Worm (Caenorhabditis elegans) whole organism, young adult: ENCODE results near the gene C25A11.2.

Experiments used
- B0019.2 ChIP-seq: fragments of 200-800 bp; sonication (Bioruptor generic); conservative IDR thresholded peaks from 2 replicates; pipeline ENCODE4 v1.3.6; 2022; ENCODE audit warnings: missing genetic modification reagents, missing genetic modification characterization, missing compliant biosample characterization
- B0261.1 ChIP-seq: sonication (generic microtip); optimal IDR thresholded peaks from 2 replicates; lab custom pipeline; 2016; ENCODE audit warnings: mild to moderate bottlenecking, missing genetic modification characterization, moderate library complexity, missing compliant biosample characterization
- F23B12.7 ChIP-seq: sonication (generic microtip); optimal IDR thresholded peaks from 2 replicates; lab custom pipeline; 2017; ENCODE audit warnings: missing genetic modification characterization, mild to moderate bottlenecking, missing compliant biosample characterization, antibody characterized with exemption, moderate library complexity; ENCODE audit not compliant: insufficient read depth
- F52B5.7 ChIP-seq: sonication (generic microtip); optimal IDR thresholded peaks from 2 replicates; lab custom pipeline; 2016; ENCODE audit warnings: mild to moderate bottlenecking, missing genetic modification characterization, missing compliant biosample characterization
- F55B11.4 ChIP-seq: sonication (generic microtip); optimal IDR thresholded peaks from 2 replicates; lab custom pipeline; 2016; ENCODE audit warnings: missing compliant biosample characterization, missing genetic modification characterization, borderline replicate concordance; ENCODE audit not compliant: insufficient read depth
- Y53F4B.3 ChIP-seq: fragments of 200-800 bp; sonication (Bioruptor generic); IDR thresholded peaks from 2 replicates; pipeline ENCODE4 v1.3.6; 2022; ENCODE audit warnings: missing genetic modification reagents, missing genetic modification characterization, missing compliant biosample characterization
- Y53G8AR.9 ChIP-seq: fragments of 200-800 bp; sonication (Bioruptor generic); conservative IDR thresholded peaks from 2 replicates; pipeline ENCODE4 v1.3.6; 2022; ENCODE audit warnings: missing genetic modification reagents, missing genetic modification characterization, missing compliant biosample characterization
- Y79H2A.3 ChIP-seq: fragments of 200-800 bp; sonication (Bioruptor generic); conservative IDR thresholded peaks from 2 replicates; pipeline ENCODE4 v1.3.6; 2022; ENCODE audit warnings: missing genetic modification reagents, missing genetic modification characterization, missing compliant biosample characterization
- Y95B8A.8 ChIP-seq: fragments of 200-800 bp; sonication (Bioruptor generic); IDR thresholded peaks from 2 replicates; pipeline ENCODE4 v1.3.6; 2022; ENCODE audit warnings: missing genetic modification reagents, missing genetic modification characterization, missing compliant biosample characterization
- ZK185.1 ChIP-seq: sonication (generic microtip); optimal IDR thresholded peaks from 2 replicates; lab custom pipeline; 2016; ENCODE audit warnings: mild to moderate bottlenecking, missing genetic modification characterization, missing compliant biosample characterization; ENCODE audit not compliant: poor library complexity, severe bottlenecking
- cebp-1 ChIP-seq, 2 experiments: fragments of 200-800 bp in 1 of 2; sonication (Bioruptor generic) in 1 of 2; sonication (generic microtip) in 1 of 2; IDR thresholded peaks in 1 of 2; optimal IDR thresholded peaks in 1 of 2; 2 replicates each; pipeline versions ENCODE4 v1.3.6 to Lab custom; 2017 to 2022; ENCODE audit warnings: missing compliant biosample characterization in 2 of 2, missing genetic modification characterization in 2 of 2, mild to moderate bottlenecking in 1 of 2, missing genetic modification reagents in 1 of 2, moderate library complexity in 1 of 2
- ceh-58 ChIP-seq: fragments of 200-800 bp; sonication (Bioruptor generic); IDR thresholded peaks from 2 replicates; pipeline ENCODE4 v1.3.6; 2022; ENCODE audit warnings: missing genetic modification characterization, missing compliant biosample characterization
- chd-7 ChIP-seq: sonication (generic microtip); optimal IDR thresholded peaks from 2 replicates; lab custom pipeline; 2016; ENCODE audit warnings: mild to moderate bottlenecking, missing genetic modification characterization, moderate library complexity, missing compliant biosample characterization
- die-1 ChIP-seq: sonication (generic microtip); optimal IDR thresholded peaks from 2 replicates; lab custom pipeline; 2016; ENCODE audit warnings: missing genotype, mild to moderate bottlenecking, missing genetic modification characterization, missing compliant biosample characterization
- ekl-4 ChIP-seq: fragments of 200-800 bp; sonication (Bioruptor generic); IDR thresholded peaks from 2 replicates; pipeline ENCODE4 v1.3.6; 2022; ENCODE audit warnings: missing genetic modification reagents, missing genetic modification characterization, missing compliant biosample characterization
- hlh-12 ChIP-seq: sonication (generic microtip); optimal IDR thresholded peaks from 2 replicates; lab custom pipeline; 2016; ENCODE audit warnings: missing genetic modification characterization, missing compliant biosample characterization
- hmg-1.2 ChIP-seq: fragments of 200-800 bp; sonication (Bioruptor generic); IDR thresholded peaks from 2 replicates; pipeline ENCODE4 v1.3.6; 2022; ENCODE audit warnings: missing genetic modification reagents, missing genetic modification characterization, missing compliant biosample characterization
- hsf-1 ChIP-seq: fragments of 200-800 bp; sonication (Bioruptor generic); IDR thresholded peaks from 2 replicates; pipeline ENCODE4 v1.3.6; 2022; ENCODE audit warnings: missing genetic modification reagents, missing genetic modification characterization, missing compliant biosample characterization
- let-607 ChIP-seq, 2 experiments: fragments of 200-800 bp in 1 of 2; sonication (Bioruptor generic) in 1 of 2; sonication (generic microtip) in 1 of 2; optimal IDR thresholded peaks; 2 replicates each; lab custom pipeline; 2016 to 2018; ENCODE audit warnings: mild to moderate bottlenecking in 2 of 2, missing compliant biosample characterization in 2 of 2, missing genetic modification characterization in 2 of 2, moderate library complexity in 2 of 2, missing genotype in 1 of 2
- lin-40 ChIP-seq: sonication (generic microtip); optimal IDR thresholded peaks from 2 replicates; lab custom pipeline; 2016; ENCODE audit warnings: missing genetic modification characterization, mild to moderate bottlenecking, missing compliant biosample characterization, missing genotype, missing genetic modification reagents
- lin-54 ChIP-seq: fragments of 200-800 bp; sonication (Bioruptor generic); optimal IDR thresholded peaks from 2 replicates; lab custom pipeline; 2018; ENCODE audit warnings: mild to moderate bottlenecking, missing genetic modification characterization, missing compliant biosample characterization
- lsl-1 ChIP-seq: fragments of 200-800 bp; sonication (Bioruptor generic); optimal IDR thresholded peaks from 2 replicates; lab custom pipeline; 2018; ENCODE audit warnings: mild to moderate bottlenecking, missing genetic modification characterization, moderate library complexity, missing compliant biosample characterization
- madf-8 ChIP-seq: fragments of 200-800 bp; sonication (Bioruptor generic); conservative IDR thresholded peaks from 2 replicates; pipeline ENCODE4 v1.3.6; 2022; ENCODE audit warnings: missing genetic modification reagents, missing genetic modification characterization, missing compliant biosample characterization
- mes-4 ChIP-seq: sonication (generic microtip); optimal IDR thresholded peaks from 2 replicates; lab custom pipeline; 2016; ENCODE audit warnings: missing genotype, missing genetic modification characterization, missing compliant biosample characterization
- nfya-1 ChIP-seq: sonication (generic microtip); optimal IDR thresholded peaks from 2 replicates; lab custom pipeline; 2017; ENCODE audit warnings: antibody characterized with exemption, missing compliant biosample characterization, missing genetic modification characterization, borderline replicate concordance; ENCODE audit not compliant: insufficient read depth
- nhr-80 ChIP-seq: sonication (generic microtip); optimal IDR thresholded peaks from 2 replicates; lab custom pipeline; 2016; ENCODE audit warnings: missing genetic modification characterization, missing compliant biosample characterization
- rpc-1 ChIP-seq, 2 experiments: fragments of 150-350 bp in 1 of 2; sonication (generic microtip) in 1 of 2; optimal IDR thresholded peaks; 2 replicates each; lab custom pipeline; 2014 to 2018; ENCODE audit warnings: missing biosample characterization in 1 of 2, missing genetic modification characterization in 1 of 2, missing genetic modification reagents in 1 of 2, missing genotype in 1 of 2
- sea-2 ChIP-seq: fragments of 200-800 bp; sonication (Bioruptor generic); IDR thresholded peaks from 2 replicates; pipeline ENCODE4 v1.3.6; 2022; ENCODE audit warnings: missing genetic modification characterization, missing compliant biosample characterization
- snpc-1.3 ChIP-seq: sonication (generic microtip); optimal IDR thresholded peaks from 2 replicates; lab custom pipeline; 2017; ENCODE audit warnings: missing genetic modification characterization, mild to moderate bottlenecking, missing compliant biosample characterization, antibody characterized with exemption, moderate library complexity, missing genotype, missing genetic modification reagents; ENCODE audit not compliant: insufficient read depth
- snpc-3.4 ChIP-seq: sonication (generic microtip); optimal IDR thresholded peaks from 2 replicates; lab custom pipeline; 2017; ENCODE audit warnings: missing genetic modification characterization, mild to moderate bottlenecking, missing compliant biosample characterization, antibody characterized with exemption, moderate library complexity, missing genotype, missing genetic modification reagents
- tbp1 ChIP-seq: fragments of 200-800 bp; sonication (Bioruptor generic); optimal IDR thresholded peaks from 2 replicates; lab custom pipeline; 2018; ENCODE audit warnings: mild to moderate bottlenecking, missing genetic modification characterization, missing compliant biosample characterization
- tbx-9 ChIP-seq: sonication (generic microtip); optimal IDR thresholded peaks from 2 replicates; lab custom pipeline; 2016; ENCODE audit warnings: borderline replicate concordance, missing genetic modification characterization, inconsistent platforms, missing compliant biosample characterization
- zim-3 ChIP-seq: sonication (generic microtip); optimal IDR thresholded peaks from 2 replicates; lab custom pipeline; 2017; ENCODE audit warnings: mild to moderate bottlenecking, missing genetic modification characterization, moderate library complexity, missing compliant biosample characterization
- ztf-25 ChIP-seq: fragments of 200-800 bp; sonication (Bioruptor generic); IDR thresholded peaks from 2 replicates; pipeline ENCODE4 v1.3.6; 2022; ENCODE audit warnings: missing genetic modification reagents, missing genetic modification characterization, missing compliant biosample characterization

C25A11.2 gene

ce11 chrX:9067230-9067822 is 46.5 kb upstream of the C25A11.2 start:
- no peak for TF ChIP-seq cebp-1 (GFP tag; IDR thresholded peaks at IDR 0.05; lab: Robert Waterston, UW)
- no peak for TF ChIP-seq cebp-1 (tag; optimal IDR thresholded peaks at IDR 0.05; lab: Kevin White, UChicago)
- TF ChIP-seq B0019.2 (GFP tag; lab: Robert Waterston, UW): no peak
- no peak for TF ChIP-seq F52B5.7 (tag; lab: Kevin White, UChicago)
- TF ChIP-seq snpc-1.3 (tag; lab: Kevin White, UChicago): no peak
- TF ChIP-seq F55B11.4 (tag; lab: Kevin White, UChicago): no peak
- no peak for TF ChIP-seq ZK185.1 (tag; lab: Kevin White, UChicago)
- no peak for TF ChIP-seq mes-4 (tag; lab: Kevin White, UChicago)
- TF ChIP-seq hsf-1 (GFP tag; lab: Robert Waterston, UW): no peak
- TF ChIP-seq, all 124 proteins: peak for 0

- TF ChIP-seq hmg-1.2 (GFP tag; lab: Robert Waterston, UW) (peak; percentile 15; the same call in 1 of the 2 replicates), tbp1 (GFP tag; lab: Kevin White, UChicago) (peak; percentile 8), lin-40 (tag; lab: Kevin White, UChicago) (peak; percentile 22), let-607 (tag; optimal IDR thresholded peaks at IDR 0.05; lab: Kevin White, UChicago) (peak in 1 of 2 experiments; percentile 51), snpc-3.4 (no peak), chd-7 (tag; lab: Kevin White, UChicago) (peak; percentile 6), lin-54 (GFP tag; lab: Kevin White, UChicago) (no peak), tbx-9 (tag; lab: Kevin White, UChicago) (no peak)
Observed at ce11 chrX:9068075-9068474, 45.8 kb upstream of the C25A11.2 start.

- TF ChIP-seq Y79H2A.3 (no peak), cebp-1 (GFP tag; IDR thresholded peaks at IDR 0.05; lab: Robert Waterston, UW) (no peak), cebp-1 (tag; optimal IDR thresholded peaks at IDR 0.05; lab: Kevin White, UChicago) (peak; percentile 85), F52B5.7 (tag; lab: Kevin White, UChicago) (no peak), lsl-1 (GFP tag; lab: Kevin White, UChicago) (no peak)
Observed at ce11 chrX:9069070-9069469, 44.8 kb upstream of the C25A11.2 start.

ce11 chrX:9074497-9074896 is 39.4 kb upstream of the C25A11.2 start:
- TF ChIP-seq ekl-4 (GFP tag; lab: Robert Waterston, UW): no peak
- no peak for TF ChIP-seq ztf-25 (GFP tag; lab: Robert Waterston, UW)
- peak; percentile 71 for TF ChIP-seq tbp1 (GFP tag; lab: Kevin White, UChicago)
- TF ChIP-seq die-1: no peak
- peak; percentile 56 for TF ChIP-seq B0261.1 (tag; lab: Kevin White, UChicago)
- no peak for TF ChIP-seq hlh-12 (tag; lab: Kevin White, UChicago)
- TF ChIP-seq F23B12.7 (tag; lab: Kevin White, UChicago): no peak
- TF ChIP-seq nhr-80: no peak
- no peak for TF ChIP-seq sea-2
- no peak for TF ChIP-seq Y53F4B.3 (GFP tag; lab: Robert Waterston, UW)
- no peak for TF ChIP-seq Y95B8A.8 (GFP tag; lab: Robert Waterston, UW)
- no peak for TF ChIP-seq nfya-1 (tag; lab: Kevin White, UChicago)
- peak; percentile 49 for TF ChIP-seq rpc-1 (optimal IDR thresholded peaks at IDR 0.05; lab: Kevin White, UChicago)
- peak; percentile 66 for TF ChIP-seq rpc-1 (tag; optimal IDR thresholded peaks at IDR 0.05; lab: Kevin White, UChicago)
- no peak for TF ChIP-seq Y53G8AR.9 (GFP tag; lab: Robert Waterston, UW)
- TF ChIP-seq madf-8 (GFP tag; lab: Robert Waterston, UW): no peak
- TF ChIP-seq ceh-58 (GFP tag; lab: Robert Waterston, UW): no peak
- TF ChIP-seq zim-3: no peak
